Worm (Caenorhabditis elegans) whole organism, young adult: ENCODE data around the gene Y53F4A.2.

Source experiments
- D2030.7 ChIP-seq: fragments of 200-800 bp; sonication (Bioruptor generic); IDR thresholded peaks from 2 replicates; pipeline ENCODE4 v1.3.6; 2022; ENCODE audit warnings: missing genetic modification reagents, missing genetic modification characterization, missing compliant biosample characterization
- F37B4.10 ChIP-seq: fragments of 200-800 bp; sonication (Bioruptor generic); IDR thresholded peaks from 2 replicates; pipeline ENCODE4 v1.3.6; 2022; ENCODE audit warnings: missing genetic modification characterization, missing compliant biosample characterization
- F49E8.2 ChIP-seq: sonication (generic microtip); optimal IDR thresholded peaks from 3 replicates; lab custom pipeline; 2017; ENCODE audit warnings: missing genetic modification characterization, mild to moderate bottlenecking, missing compliant biosample characterization, antibody characterized with exemption, moderate library complexity; ENCODE audit not compliant: insufficient read depth
- Y53F4B.3 ChIP-seq: fragments of 200-800 bp; sonication (Bioruptor generic); IDR thresholded peaks from 2 replicates; pipeline ENCODE4 v1.3.6; 2022; ENCODE audit warnings: missing genetic modification reagents, missing genetic modification characterization, missing compliant biosample characterization
- Y53G8AR.9 ChIP-seq: fragments of 200-800 bp; sonication (Bioruptor generic); conservative IDR thresholded peaks from 2 replicates; pipeline ENCODE4 v1.3.6; 2022; ENCODE audit warnings: missing genetic modification reagents, missing genetic modification characterization, missing compliant biosample characterization
- Y56A3A.18 ChIP-seq: fragments of 200-800 bp; sonication (Bioruptor generic); IDR thresholded peaks from 2 replicates; pipeline ENCODE4 v1.3.6; 2022; ENCODE audit warnings: missing genetic modification reagents, missing genetic modification characterization, missing compliant biosample characterization
- Y95B8A.8 ChIP-seq: fragments of 200-800 bp; sonication (Bioruptor generic); IDR thresholded peaks from 2 replicates; pipeline ENCODE4 v1.3.6; 2022; ENCODE audit warnings: missing genetic modification reagents, missing genetic modification characterization, missing compliant biosample characterization
- ama-1 ChIP-seq, 3 experiments: fragments of 150-350 bp in 1 of 3; sonication (generic microtip) in 2 of 3; optimal IDR thresholded peaks; 2 replicates each; lab custom pipeline; 2014 to 2018; ENCODE audit warnings: missing biosample characterization in 2 of 3, missing genetic modification characterization in 2 of 3, missing genetic modification reagents in 2 of 3
- atf-7 ChIP-seq: sonication (generic microtip); optimal IDR thresholded peaks from 2 replicates; lab custom pipeline; 2017; ENCODE audit warnings: mild to moderate bottlenecking, missing genetic modification characterization, missing compliant biosample characterization
- attf-5 ChIP-seq: fragments of 200-800 bp; sonication (Bioruptor generic); optimal IDR thresholded peaks from 2 replicates; lab custom pipeline; 2018; ENCODE audit warnings: mild to moderate bottlenecking, missing genetic modification characterization, missing compliant biosample characterization
- bed-1 ChIP-seq: fragments of 200-800 bp; sonication (Bioruptor generic); IDR thresholded peaks from 2 replicates; pipeline ENCODE4 v1.3.6; 2022; ENCODE audit warnings: missing genetic modification reagents, missing genetic modification characterization, missing compliant biosample characterization
- ccch-3 ChIP-seq: fragments of 200-800 bp; sonication (Bioruptor generic); optimal IDR thresholded peaks from 2 replicates; lab custom pipeline; 2018; ENCODE audit warnings: mild to moderate bottlenecking, missing genetic modification characterization, missing compliant biosample characterization
- ceh-58 ChIP-seq: fragments of 200-800 bp; sonication (Bioruptor generic); IDR thresholded peaks from 2 replicates; pipeline ENCODE4 v1.3.6; 2022; ENCODE audit warnings: missing genetic modification characterization, missing compliant biosample characterization
- ceh-79 ChIP-seq: sonication (generic microtip); optimal IDR thresholded peaks from 2 replicates; lab custom pipeline; 2017; ENCODE audit warnings: mild to moderate bottlenecking, missing genetic modification characterization, missing compliant biosample characterization
- ceh-91 ChIP-seq: fragments of 200-800 bp; sonication (Bioruptor generic); IDR thresholded peaks from 2 replicates; pipeline ENCODE4 v1.3.6; 2022; ENCODE audit warnings: missing genetic modification reagents, missing genetic modification characterization, missing compliant biosample characterization
- dox-1 ChIP-seq: fragments of 200-800 bp; sonication (Bioruptor generic); IDR thresholded peaks from 2 replicates; pipeline ENCODE4 v1.3.6; 2022; ENCODE audit warnings: missing genetic modification reagents, missing genetic modification characterization, missing compliant biosample characterization
- efl-1 ChIP-seq: fragments of 150-350 bp; optimal IDR thresholded peaks from 2 replicates; lab custom pipeline; 2014; ENCODE audit warnings: missing biosample characterization, missing genetic modification reagents, missing genetic modification characterization
- hmg-1.2 ChIP-seq: fragments of 200-800 bp; sonication (Bioruptor generic); IDR thresholded peaks from 2 replicates; pipeline ENCODE4 v1.3.6; 2022; ENCODE audit warnings: missing genetic modification reagents, missing genetic modification characterization, missing compliant biosample characterization
- let-526 ChIP-seq: fragments of 200-800 bp; sonication (Bioruptor generic); IDR thresholded peaks from 2 replicates; pipeline ENCODE4 v1.3.6; 2022; ENCODE audit warnings: missing genetic modification reagents, missing genetic modification characterization, missing compliant biosample characterization
- lin-54 ChIP-seq: fragments of 200-800 bp; sonication (Bioruptor generic); optimal IDR thresholded peaks from 2 replicates; lab custom pipeline; 2018; ENCODE audit warnings: mild to moderate bottlenecking, missing genetic modification characterization, missing compliant biosample characterization
- lir-1 ChIP-seq: fragments of 200-800 bp; sonication (Bioruptor generic); conservative IDR thresholded peaks from 2 replicates; pipeline ENCODE4 v1.3.6; 2022; ENCODE audit warnings: missing genetic modification reagents, missing genetic modification characterization, missing compliant biosample characterization
- madf-6 ChIP-seq: fragments of 200-800 bp; sonication (Bioruptor generic); IDR thresholded peaks from 2 replicates; pipeline ENCODE4 v1.3.6; 2022; ENCODE audit warnings: missing genetic modification reagents, missing genetic modification characterization, missing compliant biosample characterization
- madf-8 ChIP-seq: fragments of 200-800 bp; sonication (Bioruptor generic); conservative IDR thresholded peaks from 2 replicates; pipeline ENCODE4 v1.3.6; 2022; ENCODE audit warnings: missing genetic modification reagents, missing genetic modification characterization, missing compliant biosample characterization
- nfya-1 ChIP-seq: sonication (generic microtip); optimal IDR thresholded peaks from 2 replicates; lab custom pipeline; 2017; ENCODE audit warnings: antibody characterized with exemption, missing compliant biosample characterization, missing genetic modification characterization, borderline replicate concordance; ENCODE audit not compliant: insufficient read depth
- nfyb-1 ChIP-seq: fragments of 200-800 bp; sonication (Bioruptor generic); IDR thresholded peaks from 2 replicates; pipeline ENCODE4 v1.3.6; 2022; ENCODE audit warnings: missing genetic modification reagents, missing genetic modification characterization, missing compliant biosample characterization
- nhr-27 ChIP-seq: fragments of 200-800 bp; sonication (Bioruptor generic); optimal IDR thresholded peaks from 2 replicates; lab custom pipeline; 2018; ENCODE audit warnings: mild to moderate bottlenecking, missing genetic modification characterization, moderate library complexity, missing compliant biosample characterization
- nhr-80 ChIP-seq: sonication (generic microtip); optimal IDR thresholded peaks from 2 replicates; lab custom pipeline; 2016; ENCODE audit warnings: missing genetic modification characterization, missing compliant biosample characterization
- pha-4 ChIP-seq: fragments of 150-350 bp; sonication (generic microtip); optimal IDR thresholded peaks from 2 replicates; lab custom pipeline; 2014; ENCODE audit warnings: missing biosample characterization, missing genetic modification reagents, missing genetic modification characterization
- rec-8 ChIP-seq, 2 experiments: sonication (generic microtip); optimal IDR thresholded peaks; 2 replicates each; lab custom pipeline; 2016; ENCODE audit warnings: mild to moderate bottlenecking in 2 of 2, missing genetic modification characterization in 2 of 2, missing genetic modification reagents in 2 of 2, missing genotype in 2 of 2, missing biosample characterization in 1 of 2, missing compliant biosample characterization in 1 of 2, moderate library complexity in 1 of 2
- tlf-1 ChIP-seq: fragments of 200-800 bp; sonication (Bioruptor generic); optimal IDR thresholded peaks from 2 replicates; lab custom pipeline; 2018; ENCODE audit warnings: mild to moderate bottlenecking, missing genetic modification characterization, missing compliant biosample characterization
- zim-3 ChIP-seq: sonication (generic microtip); optimal IDR thresholded peaks from 2 replicates; lab custom pipeline; 2017; ENCODE audit warnings: mild to moderate bottlenecking, missing genetic modification characterization, moderate library complexity, missing compliant biosample characterization
- ztf-25 ChIP-seq: fragments of 200-800 bp; sonication (Bioruptor generic); IDR thresholded peaks from 2 replicates; pipeline ENCODE4 v1.3.6; 2022; ENCODE audit warnings: missing genetic modification reagents, missing genetic modification characterization, missing compliant biosample characterization
- ztf-6 ChIP-seq: fragments of 200-800 bp; sonication (Bioruptor generic); IDR thresholded peaks from 2 replicates; pipeline ENCODE4 v1.3.6; 2022; ENCODE audit warnings: missing genetic modification reagents, missing genetic modification characterization, missing compliant biosample characterization

Y53F4A.2 gene

ce11 chrII:14869644-14870043 lies 7.3 kb downstream of the Y53F4A.2 start, which contains the start of gene R05H10.3 (continued):
- no peak for TF ChIP-seq pha-4 (tag; lab: Kevin White, UChicago)

- TF ChIP-seq dox-1 (GFP tag; lab: Robert Waterston, UW) (0 out of 2 replicates have a peak, but pooled peaks have one; percentile 8), tlf-1 (GFP tag; lab: Kevin White, UChicago) (no peak)
Measured at ce11 chrII:14867530-14867929, 9.4 kb downstream of the Y53F4A.2 start.

DNA sequence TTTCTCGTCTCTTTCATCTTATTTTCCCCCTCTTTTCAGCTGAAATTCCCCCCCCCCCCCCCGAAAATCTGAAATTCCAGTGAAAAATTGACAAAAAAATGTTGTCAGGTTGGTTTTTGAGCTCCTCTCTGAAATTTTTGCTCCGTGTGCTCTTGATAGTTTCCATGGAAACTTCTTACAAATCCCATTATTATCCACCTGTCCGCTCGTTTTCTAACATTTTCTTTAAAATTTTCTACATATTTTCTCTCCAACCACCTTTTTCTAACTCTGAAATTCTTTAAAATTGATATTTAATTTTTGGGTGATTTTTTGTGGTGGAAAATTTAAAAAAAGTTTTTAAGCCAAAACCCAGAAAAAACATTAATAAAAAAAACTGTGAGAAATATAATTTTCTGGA lies 10.3 kb downstream of the Y53F4A.2 start, which contains the start of gene gpx-2:
TSS of gene gpx-2 (plus strand) at position 99 of the 400 bp plus-strand sequence.
- TF ChIP-seq Y53F4B.3 (GFP tag; lab: Robert Waterston, UW) (no peak), atf-7 (tag; lab: Kevin White, UChicago) (peak; percentile 4), rec-8 (tag; optimal IDR thresholded peaks at IDR 0.05; lab: Kevin White, UChicago) (no peak), dox-1 (GFP tag; lab: Robert Waterston, UW) (no peak), F49E8.2 (tag; lab: Kevin White, UChicago) (no peak), Y56A3A.18 (GFP tag; lab: Robert Waterston, UW) (peak; percentile 64; the same call in 1 of the 2 replicates), let-526 (GFP tag; lab: Robert Waterston, UW) (no peak), bed-1 (GFP tag; lab: Robert Waterston, UW) (no peak), Y95B8A.8 (0 out of 2 replicates have a peak, but pooled peaks have one; percentile 10), lin-54 (no peak), madf-6 (0 out of 2 replicates have a peak, but pooled peaks have one; percentile 5), Y53G8AR.9 (GFP tag; lab: Robert Waterston, UW) (peak; percentile 64; the same call in 1 of the 2 replicates), tlf-1 (GFP tag; lab: Kevin White, UChicago) (peak; percentile 26), attf-5 (GFP tag; lab: Kevin White, UChicago) (no peak), nfyb-1 (0 out of 2 replicates have a peak, but pooled peaks have one; percentile 38)

ce11 chrII:14866156-14866555 lies 10.8 kb downstream of the Y53F4A.2 start:
- no peak for TF ChIP-seq F37B4.10 (GFP tag; lab: Robert Waterston, UW)
- no peak for TF ChIP-seq efl-1 (GFP tag; lab: Kevin White, UChicago)
- no peak for TF ChIP-seq zim-3 (tag; lab: Kevin White, UChicago)
- no peak for TF ChIP-seq nfyb-1
- no peak for TF ChIP-seq ceh-58
- no peak for TF ChIP-seq nhr-27
- no peak for TF ChIP-seq ztf-25 (GFP tag; lab: Robert Waterston, UW)
- no peak for TF ChIP-seq lir-1
- no peak for TF ChIP-seq madf-8
- TF ChIP-seq ceh-91 (GFP tag; lab: Robert Waterston, UW), result no peak
- TF ChIP-seq ama-1 (optimal IDR thresholded peaks at IDR 0.05; lab: Kevin White, UChicago), result no peak
- no peak for TF ChIP-seq ama-1 (GFP tag; optimal IDR thresholded peaks at IDR 0.05; lab: Kevin White, UChicago)
- TF ChIP-seq nfya-1, result no peak
- TF ChIP-seq ztf-6, result no peak
- TF ChIP-seq ccch-3 (GFP tag; lab: Kevin White, UChicago), result no peak
- no peak for TF ChIP-seq D2030.7
- no peak for TF ChIP-seq nhr-80 (tag; lab: Kevin White, UChicago)
- no peak for TF ChIP-seq ceh-79 (tag; lab: Kevin White, UChicago)

ce11 chrII:14865152-14865551 lies 11.8 kb downstream of the Y53F4A.2 start:
- TF ChIP-seq hmg-1.2 (GFP tag; lab: Robert Waterston, UW), result peak; percentile 91; the same call in 1 of the 2 replicates
